Worm (Caenorhabditis elegans) whole organism, young adult: ENCODE measurements around the gene him-8.

Source experiments
- B0019.2 ChIP-seq: fragments of 200-800 bp; sonication (Bioruptor generic); conservative IDR thresholded peaks from 2 replicates; pipeline ENCODE4 v1.3.6; 2022; ENCODE audit warnings: missing genetic modification reagents, missing genetic modification characterization, missing compliant biosample characterization
- B0261.1 ChIP-seq: sonication (generic microtip); optimal IDR thresholded peaks from 2 replicates; lab custom pipeline; 2016; ENCODE audit warnings: mild to moderate bottlenecking, missing genetic modification characterization, moderate library complexity, missing compliant biosample characterization
- D2030.7 ChIP-seq: fragments of 200-800 bp; sonication (Bioruptor generic); IDR thresholded peaks from 2 replicates; pipeline ENCODE4 v1.3.6; 2022; ENCODE audit warnings: missing genetic modification reagents, missing genetic modification characterization, missing compliant biosample characterization
- F22D6.2 ChIP-seq: sonication (generic microtip); optimal IDR thresholded peaks from 2 replicates; lab custom pipeline; 2016; ENCODE audit warnings: mild to moderate bottlenecking, missing genetic modification characterization, missing compliant biosample characterization
- F23B12.7 ChIP-seq: sonication (generic microtip); optimal IDR thresholded peaks from 2 replicates; lab custom pipeline; 2017; ENCODE audit warnings: missing genetic modification characterization, mild to moderate bottlenecking, missing compliant biosample characterization, antibody characterized with exemption, moderate library complexity; ENCODE audit not compliant: insufficient read depth
- F39B2.1 ChIP-seq: fragments of 200-800 bp; sonication (Bioruptor generic); IDR thresholded peaks from 2 replicates; pipeline ENCODE4 v1.3.6; 2022; ENCODE audit warnings: missing genetic modification reagents, missing genetic modification characterization, missing compliant biosample characterization
- F52B5.7 ChIP-seq: sonication (generic microtip); optimal IDR thresholded peaks from 2 replicates; lab custom pipeline; 2016; ENCODE audit warnings: mild to moderate bottlenecking, missing genetic modification characterization, missing compliant biosample characterization
- F57C9.4 ChIP-seq: sonication (generic microtip); optimal IDR thresholded peaks from 2 replicates; lab custom pipeline; 2017; ENCODE audit warnings: mild to moderate bottlenecking, missing genetic modification characterization, missing compliant biosample characterization
- K11D2.4 ChIP-seq: fragments of 200-800 bp; sonication (Bioruptor generic); IDR thresholded peaks from 2 replicates; pipeline ENCODE4 v1.3.6; 2022; ENCODE audit warnings: missing genetic modification reagents, missing genetic modification characterization, missing compliant biosample characterization
- T07F8.4 ChIP-seq: sonication (generic microtip); optimal IDR thresholded peaks from 2 replicates; lab custom pipeline; 2016; ENCODE audit warnings: mild to moderate bottlenecking, missing genetic modification characterization, moderate library complexity, missing compliant biosample characterization
- Y53G8AR.9 ChIP-seq: fragments of 200-800 bp; sonication (Bioruptor generic); conservative IDR thresholded peaks from 2 replicates; pipeline ENCODE4 v1.3.6; 2022; ENCODE audit warnings: missing genetic modification reagents, missing genetic modification characterization, missing compliant biosample characterization
- Y56A3A.18 ChIP-seq: fragments of 200-800 bp; sonication (Bioruptor generic); IDR thresholded peaks from 2 replicates; pipeline ENCODE4 v1.3.6; 2022; ENCODE audit warnings: missing genetic modification reagents, missing genetic modification characterization, missing compliant biosample characterization
- ama-1 ChIP-seq, 3 experiments: fragments of 150-350 bp in 1 of 3; sonication (generic microtip) in 2 of 3; optimal IDR thresholded peaks; 2 replicates each; lab custom pipeline; 2014 to 2018; ENCODE audit warnings: missing biosample characterization in 2 of 3, missing genetic modification characterization in 2 of 3, missing genetic modification reagents in 2 of 3
- atf-7 ChIP-seq: sonication (generic microtip); optimal IDR thresholded peaks from 2 replicates; lab custom pipeline; 2017; ENCODE audit warnings: mild to moderate bottlenecking, missing genetic modification characterization, missing compliant biosample characterization
- athp-1 ChIP-seq: sonication (generic microtip); optimal IDR thresholded peaks from 2 replicates; lab custom pipeline; 2017; ENCODE audit warnings: mild to moderate bottlenecking, missing genetic modification characterization, missing compliant biosample characterization
- cebp-2 ChIP-seq: fragments of 200-800 bp; sonication (Bioruptor generic); IDR thresholded peaks from 2 replicates; pipeline ENCODE4 v1.3.6; 2022; ENCODE audit warnings: missing genetic modification characterization, missing compliant biosample characterization
- chd-7 ChIP-seq: sonication (generic microtip); optimal IDR thresholded peaks from 2 replicates; lab custom pipeline; 2016; ENCODE audit warnings: mild to moderate bottlenecking, missing genetic modification characterization, moderate library complexity, missing compliant biosample characterization
- dpff-1 ChIP-seq: sonication (generic microtip); optimal IDR thresholded peaks from 2 replicates; lab custom pipeline; 2017; ENCODE audit warnings: mild to moderate bottlenecking, missing genetic modification characterization, missing compliant biosample characterization
- egrh-3 ChIP-seq: fragments of 200-800 bp; sonication (Bioruptor generic); IDR thresholded peaks from 2 replicates; pipeline ENCODE4 v1.3.6; 2022; ENCODE audit warnings: missing genetic modification reagents, missing genetic modification characterization, missing compliant biosample characterization
- ekl-4 ChIP-seq: fragments of 200-800 bp; sonication (Bioruptor generic); IDR thresholded peaks from 2 replicates; pipeline ENCODE4 v1.3.6; 2022; ENCODE audit warnings: missing genetic modification reagents, missing genetic modification characterization, missing compliant biosample characterization
- hmg-1.2 ChIP-seq: fragments of 200-800 bp; sonication (Bioruptor generic); IDR thresholded peaks from 2 replicates; pipeline ENCODE4 v1.3.6; 2022; ENCODE audit warnings: missing genetic modification reagents, missing genetic modification characterization, missing compliant biosample characterization
- let-607 ChIP-seq, 2 experiments: fragments of 200-800 bp in 1 of 2; sonication (Bioruptor generic) in 1 of 2; sonication (generic microtip) in 1 of 2; optimal IDR thresholded peaks; 2 replicates each; lab custom pipeline; 2016 to 2018; ENCODE audit warnings: mild to moderate bottlenecking in 2 of 2, missing compliant biosample characterization in 2 of 2, missing genetic modification characterization in 2 of 2, moderate library complexity in 2 of 2, missing genotype in 1 of 2
- lir-1 ChIP-seq: fragments of 200-800 bp; sonication (Bioruptor generic); conservative IDR thresholded peaks from 2 replicates; pipeline ENCODE4 v1.3.6; 2022; ENCODE audit warnings: missing genetic modification reagents, missing genetic modification characterization, missing compliant biosample characterization
- madf-10 ChIP-seq: sonication (generic microtip); optimal IDR thresholded peaks from 2 replicates; lab custom pipeline; 2016; ENCODE audit warnings: mild to moderate bottlenecking, missing genetic modification characterization, missing compliant biosample characterization
- mel-28 ChIP-seq: sonication (generic microtip); optimal IDR thresholded peaks from 2 replicates; lab custom pipeline; 2016; ENCODE audit warnings: borderline replicate concordance, mild to moderate bottlenecking, missing genetic modification characterization, missing compliant biosample characterization
- mes-4 ChIP-seq: sonication (generic microtip); optimal IDR thresholded peaks from 2 replicates; lab custom pipeline; 2016; ENCODE audit warnings: missing genotype, missing genetic modification characterization, missing compliant biosample characterization
- nfya-2 ChIP-seq: fragments of 200-800 bp; sonication (Bioruptor generic); IDR thresholded peaks from 2 replicates; pipeline ENCODE4 v1.3.6; 2022; ENCODE audit warnings: missing genetic modification reagents, missing genetic modification characterization, missing compliant biosample characterization
- nfyb-1 ChIP-seq: fragments of 200-800 bp; sonication (Bioruptor generic); IDR thresholded peaks from 2 replicates; pipeline ENCODE4 v1.3.6; 2022; ENCODE audit warnings: missing genetic modification reagents, missing genetic modification characterization, missing compliant biosample characterization
- nhr-120 ChIP-seq: fragments of 200-800 bp; sonication (Bioruptor generic); IDR thresholded peaks from 2 replicates; pipeline ENCODE4 v1.3.6; 2022; ENCODE audit warnings: missing genetic modification characterization, missing compliant biosample characterization
- pha-4 ChIP-seq: fragments of 150-350 bp; sonication (generic microtip); optimal IDR thresholded peaks from 2 replicates; lab custom pipeline; 2014; ENCODE audit warnings: missing biosample characterization, missing genetic modification reagents, missing genetic modification characterization
- rpc-1 ChIP-seq, 2 experiments: fragments of 150-350 bp in 1 of 2; sonication (generic microtip) in 1 of 2; optimal IDR thresholded peaks; 2 replicates each; lab custom pipeline; 2014 to 2018; ENCODE audit warnings: missing biosample characterization in 1 of 2, missing genetic modification characterization in 1 of 2, missing genetic modification reagents in 1 of 2, missing genotype in 1 of 2
- sea-2 ChIP-seq: fragments of 200-800 bp; sonication (Bioruptor generic); IDR thresholded peaks from 2 replicates; pipeline ENCODE4 v1.3.6; 2022; ENCODE audit warnings: missing genetic modification characterization, missing compliant biosample characterization
- somi-1 ChIP-seq: fragments of 200-800 bp; sonication (Bioruptor generic); optimal IDR thresholded peaks from 2 replicates; lab custom pipeline; 2018; ENCODE audit warnings: mild to moderate bottlenecking, missing genetic modification characterization, missing compliant biosample characterization
- sptf-2 ChIP-seq: fragments of 200-800 bp; sonication (Bioruptor generic); optimal IDR thresholded peaks from 2 replicates; lab custom pipeline; 2018; ENCODE audit warnings: mild to moderate bottlenecking, missing genetic modification characterization, missing compliant biosample characterization
- tlf-1 ChIP-seq: fragments of 200-800 bp; sonication (Bioruptor generic); optimal IDR thresholded peaks from 2 replicates; lab custom pipeline; 2018; ENCODE audit warnings: mild to moderate bottlenecking, missing genetic modification characterization, missing compliant biosample characterization
- zfh-2 ChIP-seq: fragments of 200-800 bp; sonication (Bioruptor generic); conservative IDR thresholded peaks from 2 replicates; pipeline ENCODE4 v1.3.6; 2022; ENCODE audit warnings: missing genetic modification reagents, missing genetic modification characterization, missing compliant biosample characterization
- zim-3 ChIP-seq: sonication (generic microtip); optimal IDR thresholded peaks from 2 replicates; lab custom pipeline; 2017; ENCODE audit warnings: mild to moderate bottlenecking, missing genetic modification characterization, moderate library complexity, missing compliant biosample characterization
- ztf-22 ChIP-seq: fragments of 200-800 bp; sonication (Bioruptor generic); optimal IDR thresholded peaks from 2 replicates; lab custom pipeline; 2018; ENCODE audit warnings: mild to moderate bottlenecking, missing genetic modification characterization, moderate library complexity, missing compliant biosample characterization
- ztf-25 ChIP-seq: fragments of 200-800 bp; sonication (Bioruptor generic); IDR thresholded peaks from 2 replicates; pipeline ENCODE4 v1.3.6; 2022; ENCODE audit warnings: missing genetic modification reagents, missing genetic modification characterization, missing compliant biosample characterization
- ztf-26 ChIP-seq: sonication (generic microtip); optimal IDR thresholded peaks from 2 replicates; lab custom pipeline; 2017; ENCODE audit warnings: missing genetic modification characterization, missing compliant biosample characterization
- ztf-28 ChIP-seq: fragments of 200-800 bp; sonication (Bioruptor generic); IDR thresholded peaks from 2 replicates; pipeline ENCODE4 v1.3.6; 2022; ENCODE audit warnings: missing genetic modification reagents, missing genetic modification characterization, missing compliant biosample characterization
- ztf-6 ChIP-seq: fragments of 200-800 bp; sonication (Bioruptor generic); IDR thresholded peaks from 2 replicates; pipeline ENCODE4 v1.3.6; 2022; ENCODE audit warnings: missing genetic modification reagents, missing genetic modification characterization, missing compliant biosample characterization

Gene him-8

DNA sequence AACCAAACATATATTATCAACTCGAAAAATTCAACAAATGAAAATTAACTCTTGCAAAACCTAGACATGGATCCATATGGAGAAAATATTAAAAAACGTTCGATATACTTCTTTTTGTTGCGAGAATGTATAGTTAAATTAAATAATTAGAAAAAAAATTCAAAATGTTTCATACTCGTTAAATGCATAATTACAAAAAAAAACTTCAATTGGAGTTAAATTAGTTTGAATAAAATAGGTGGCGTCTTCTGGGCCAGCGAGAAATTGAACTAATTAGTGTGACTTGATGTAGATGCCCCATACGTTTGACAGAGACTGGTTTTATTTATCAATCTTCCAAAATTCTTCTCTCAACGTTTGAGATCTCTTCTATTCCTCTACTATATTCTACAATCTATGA, 16.7 kb downstream of the him-8 start, which contains the start of gene lgc-43:
TSS of gene lgc-43 (plus strand) at position 301 of the 400 bp plus-strand sequence.
- TF ChIP-seq dpff-1 (tag; lab: Kevin White, UChicago) = no peak
- TF ChIP-seq atf-7 (tag; lab: Kevin White, UChicago) = no peak
- no peak for TF ChIP-seq nfyb-1 (GFP tag; lab: Robert Waterston, UW)
- no peak for TF ChIP-seq somi-1
- TF ChIP-seq nfya-2 (GFP tag; lab: Robert Waterston, UW) = no peak

DNA sequence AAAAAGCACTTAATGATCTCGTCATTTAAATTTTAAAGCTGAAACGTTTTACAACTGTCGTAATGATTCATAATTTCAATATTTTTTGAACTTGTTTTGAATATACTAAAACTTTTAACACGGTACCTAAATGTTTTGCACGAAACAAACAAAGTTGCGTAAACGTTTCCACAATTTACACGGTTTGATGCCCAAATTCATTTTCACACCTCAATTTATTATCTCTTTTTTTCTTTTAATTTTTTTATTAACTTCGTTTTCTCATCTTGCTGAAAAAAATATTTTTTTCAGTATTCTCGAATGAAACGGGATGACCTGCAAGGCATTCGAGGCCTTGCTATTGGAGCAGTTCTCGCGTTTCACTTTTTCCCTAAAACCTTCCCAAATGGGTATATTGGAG, 22.5 kb downstream of the him-8 start, which contains the start of gene oac-8:
TSS of gene oac-8 (plus strand) at position 301 of the 400 bp plus-strand sequence.
- no peak for TF ChIP-seq madf-10
- no peak for TF ChIP-seq let-607 (tag; optimal IDR thresholded peaks at IDR 0.05; lab: Kevin White, UChicago)
- TF ChIP-seq lir-1 (GFP tag; lab: Robert Waterston, UW) = no peak
- no peak for TF ChIP-seq F23B12.7 (tag; lab: Kevin White, UChicago)
- no peak for TF ChIP-seq sptf-2 (GFP tag; lab: Kevin White, UChicago)
- TF ChIP-seq T07F8.4 (tag; lab: Kevin White, UChicago) = no peak
- no peak for TF ChIP-seq B0261.1
- TF ChIP-seq nfyb-1 (GFP tag; lab: Robert Waterston, UW) = no peak
- no peak for TF ChIP-seq ztf-28 (GFP tag; lab: Robert Waterston, UW)
- TF ChIP-seq mes-4 (tag; lab: Kevin White, UChicago) = no peak
- TF ChIP-seq sea-2 (GFP tag; lab: Robert Waterston, UW) = no peak
- no peak for TF ChIP-seq chd-7
- TF ChIP-seq ztf-25 (GFP tag; lab: Robert Waterston, UW) = no peak
- no peak for TF ChIP-seq F22D6.2 (tag; lab: Kevin White, UChicago)
- TF ChIP-seq K11D2.4 (GFP tag; lab: Robert Waterston, UW) = no peak
- no peak for TF ChIP-seq Y53G8AR.9 (GFP tag; lab: Robert Waterston, UW)
- no peak for TF ChIP-seq ztf-22 (GFP tag; lab: Kevin White, UChicago)
- no peak for TF ChIP-seq ama-1 (optimal IDR thresholded peaks at IDR 0.05; lab: Kevin White, UChicago)
- no peak for TF ChIP-seq ama-1 (GFP tag; optimal IDR thresholded peaks at IDR 0.05; lab: Kevin White, UChicago)
- TF ChIP-seq ztf-26 = no peak
- TF ChIP-seq F39B2.1 (GFP tag; lab: Robert Waterston, UW) = no peak
- TF ChIP-seq, all 124 proteins: peak for 0

DNA sequence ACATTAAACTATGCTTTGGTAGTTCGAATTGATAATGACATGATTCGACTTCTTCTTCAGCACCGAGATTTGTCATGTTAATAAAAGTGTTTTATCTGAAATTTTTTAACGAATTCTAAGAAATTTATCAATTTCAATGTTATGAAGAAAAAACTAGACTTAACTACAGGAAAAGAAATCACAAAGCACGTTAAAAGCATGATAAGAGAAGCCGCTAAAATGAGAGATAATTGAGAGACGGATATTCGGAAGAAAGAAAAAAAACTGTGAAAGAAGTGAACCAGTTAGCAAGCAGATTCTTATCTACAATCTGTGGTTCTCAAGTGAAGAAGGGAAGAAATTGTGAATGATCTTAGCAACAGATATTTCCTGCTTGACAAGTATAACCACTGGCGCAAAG, 27.4 kb downstream of the him-8 start, which contains the start of gene C43F9.4:
TSS of gene C43F9.4 (minus strand) at position 101 of the 400 bp plus-strand sequence.
- TF ChIP-seq athp-1 = no peak
- TF ChIP-seq nhr-120 = no peak
- no peak for TF ChIP-seq mel-28 (tag; lab: Kevin White, UChicago)

- no peak for TF ChIP-seq ztf-6
- TF ChIP-seq pha-4 (tag; lab: Kevin White, UChicago) = no peak
- no peak for TF ChIP-seq tlf-1 (GFP tag; lab: Kevin White, UChicago)
- no peak for TF ChIP-seq zfh-2 (GFP tag; lab: Robert Waterston, UW)
- no peak for TF ChIP-seq hmg-1.2 (GFP tag; lab: Robert Waterston, UW)
- TF ChIP-seq ztf-26 = no peak
- TF ChIP-seq rpc-1 (optimal IDR thresholded peaks at IDR 0.05; lab: Kevin White, UChicago) = no peak
- TF ChIP-seq rpc-1 (tag; optimal IDR thresholded peaks at IDR 0.05; lab: Kevin White, UChicago) = no peak
- no peak for TF ChIP-seq cebp-2 (GFP tag; lab: Robert Waterston, UW)
- no peak for TF ChIP-seq Y53G8AR.9 (GFP tag; lab: Robert Waterston, UW)
- TF ChIP-seq B0019.2 = no peak
- no peak for TF ChIP-seq D2030.7 (GFP tag; lab: Robert Waterston, UW)
- no peak for TF ChIP-seq ekl-4
- TF ChIP-seq zim-3 = no peak
- TF ChIP-seq egrh-3 = no peak
- no peak for TF ChIP-seq F52B5.7 (tag; lab: Kevin White, UChicago)
- no peak for TF ChIP-seq somi-1
- TF ChIP-seq Y56A3A.18 (GFP tag; lab: Robert Waterston, UW) = no peak
- TF ChIP-seq ztf-28 (GFP tag; lab: Robert Waterston, UW) = no peak
- no peak for TF ChIP-seq F57C9.4 (tag; lab: Kevin White, UChicago)
These were observed 28.9 kb downstream of the him-8 start, which contains the start of the genes C43F9.5 and nkb-2 for ce11 chrIV:10590649-10591048. TSS of gene C43F9.5 (minus strand) at chrIV:10590749. TSS of gene nkb-2 (plus strand) at chrIV:10590925.
